Fruit fly (Drosophila melanogaster): ENCODE results near the gene CtsB.

The CtsB gene

DNA sequence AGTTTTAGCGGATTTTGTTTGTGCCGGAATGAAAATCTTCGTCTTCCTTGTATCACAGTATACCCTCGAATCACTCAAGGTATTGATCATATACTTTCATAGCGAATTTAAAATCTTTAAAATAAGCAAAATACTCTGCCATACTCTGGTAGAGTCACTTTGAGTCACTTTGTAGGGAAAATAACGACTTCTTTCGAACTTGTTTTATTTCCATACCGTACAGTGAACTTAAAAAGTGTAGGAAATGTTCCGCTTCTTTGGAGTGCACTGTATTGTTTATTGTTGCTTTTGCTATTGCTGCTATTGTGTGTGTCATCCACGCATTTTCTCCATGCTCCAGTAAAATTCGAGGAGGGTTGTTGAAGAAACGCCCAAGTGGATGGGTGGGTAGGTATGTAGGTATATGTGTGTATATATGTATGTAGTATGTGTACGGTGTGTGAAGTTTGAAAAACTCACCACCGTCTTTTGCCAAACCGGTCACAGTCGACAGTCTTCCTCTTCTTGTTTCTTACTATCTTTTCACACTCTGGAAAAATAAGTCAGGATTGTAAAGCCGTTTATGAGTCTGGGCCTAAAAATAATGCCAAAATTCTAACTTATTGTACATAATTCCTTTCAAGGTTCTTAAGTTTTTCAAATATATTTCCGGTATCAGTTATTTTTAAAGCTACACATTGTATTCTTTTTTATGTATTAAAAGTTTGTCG, 7.2 kb upstream of the CtsB start (continued):
- TF ChIP-seq sug (tag; optimal IDR thresholded peaks at IDR 0.05): peak; percentile 20
- no peak for TF ChIP-seq CG4282 (GFP tag; optimal IDR thresholded peaks at IDR 0.05)
- TF ChIP-seq nmo (GFP tag; optimal IDR thresholded peaks at IDR 0.05): peak; percentile 23
- no peak for TF ChIP-seq CG11247 (GFP tag; IDR thresholded peaks at IDR 0.05)
- TF ChIP-seq CG42726 (GFP tag; IDR thresholded peaks at IDR 0.05; ENCODE audit: partially characterized antibody): no peak
- no peak; the same call in 1 of the 2 replicates for TF ChIP-seq CG4404 (GFP tag; IDR thresholded peaks at IDR 0.05)
- no peak for TF ChIP-seq CG8089 (GFP tag; optimal IDR thresholded peaks at IDR 0.05)
- peak; percentile 79 for TF ChIP-seq row (GFP tag; IDR thresholded peaks at IDR 0.05)
- peak; percentile 53 for TF ChIP-seq Hmr (GFP tag; optimal IDR thresholded peaks at IDR 0.05)
- no peak for TF ChIP-seq CG18619 (GFP tag; optimal IDR thresholded peaks at IDR 0.05)
- TF ChIP-seq hkb (optimal IDR thresholded peaks at IDR 0.05): no peak
- 0 out of 2 replicates have a peak, but pooled peaks have one; percentile 14 for TF ChIP-seq hkb (GFP tag; IDR thresholded peaks at IDR 0.05)
- TF ChIP-seq CG15073 (GFP tag; optimal IDR thresholded peaks at IDR 0.05): no peak
- no peak for TF ChIP-seq CG8281 (tag; optimal IDR thresholded peaks at IDR 0.05)
- TF ChIP-seq bbx (GFP tag; IDR thresholded peaks at IDR 0.05; ENCODE audit: partially characterized antibody): no peak
- TF ChIP-seq crp (GFP tag; optimal IDR thresholded peaks at IDR 0.05): no peak
- TF ChIP-seq ab (GFP tag; optimal IDR thresholded peaks at IDR 0.05): no peak
- no peak for TF ChIP-seq Ets97D (GFP tag; optimal IDR thresholded peaks at IDR 0.05)
- no peak for TF ChIP-seq Chrac-16 (GFP tag; optimal IDR thresholded peaks at IDR 0.05)
- peak; percentile 16 for TF ChIP-seq CG12659 (GFP tag; optimal IDR thresholded peaks at IDR 0.05)
- TF ChIP-seq cato (GFP tag; optimal IDR thresholded peaks at IDR 0.05; ENCODE audit: borderline replicate concordance): no peak
- no peak for TF ChIP-seq dan (GFP tag; IDR thresholded peaks at IDR 0.05)
- TF ChIP-seq CG14667 (GFP tag; IDR thresholded peaks at IDR 0.05): no peak
- TF ChIP-seq Tbp (GFP tag; optimal IDR thresholded peaks at IDR 0.05): no peak
- no peak for TF ChIP-seq CG31388 (GFP tag; optimal IDR thresholded peaks at IDR 0.05)
- TF ChIP-seq zfh1 (GFP tag; IDR thresholded peaks at IDR 0.05): no peak
- TF ChIP-seq CG12942 (GFP tag; optimal IDR thresholded peaks at IDR 0.05): no peak
- peak; percentile 52 for TF ChIP-seq CG10543 (GFP tag; optimal IDR thresholded peaks at IDR 0.05)
- TF ChIP-seq D (optimal IDR thresholded peaks at IDR 0.05): no peak
- TF ChIP-seq D (GFP tag; optimal IDR thresholded peaks at IDR 0.05): peak; percentile 45
- no peak for TF ChIP-seq CG33213 (GFP tag; optimal IDR thresholded peaks at IDR 0.05)
- peak; percentile 38 for TF ChIP-seq CG13424 (tag; optimal IDR thresholded peaks at IDR 0.05)
- TF ChIP-seq CG6854 (GFP tag; optimal IDR thresholded peaks at IDR 0.05): peak; percentile 16
- no peak for TF ChIP-seq gce (GFP tag; IDR thresholded peaks at IDR 0.05)
- no peak for TF ChIP-seq vnd (GFP tag; IDR thresholded peaks at IDR 0.05; ENCODE audit: partially characterized antibody)
- no peak for TF ChIP-seq pzg (GFP tag; optimal IDR thresholded peaks at IDR 0.05)
- TF ChIP-seq ap (GFP tag; IDR thresholded peaks at IDR 0.05): no peak
- 0 out of 2 replicates have a peak, but pooled peaks have one; percentile 9 for TF ChIP-seq E2f2 (GFP tag; IDR thresholded peaks at IDR 0.05)
- TF ChIP-seq CG4360 (GFP tag; IDR thresholded peaks at IDR 0.05): no peak
- no peak for TF ChIP-seq Gug (GFP tag; IDR thresholded peaks at IDR 0.05)
- TF ChIP-seq CG8388 (GFP tag; optimal IDR thresholded peaks at IDR 0.05): peak; percentile 38
- no peak for TF ChIP-seq insv (GFP tag; optimal IDR thresholded peaks at IDR 0.05)
- TF ChIP-seq seq (GFP tag; IDR thresholded peaks at IDR 0.05): no peak
- no peak for TF ChIP-seq Mad (GFP tag; optimal IDR thresholded peaks at IDR 0.05)
- TF ChIP-seq CG11504 (tag; optimal IDR thresholded peaks at IDR 0.05): peak; percentile 59
- TF ChIP-seq CG11398 (GFP tag; optimal IDR thresholded peaks at IDR 0.05): peak; percentile 6
- TF ChIP-seq CG17361 (GFP tag; IDR thresholded peaks at IDR 0.05): peak; percentile 47; the same call in 1 of the 3 replicates
- no peak for TF ChIP-seq cas (GFP tag; IDR thresholded peaks at IDR 0.05)
- TF ChIP-seq Atf3 (GFP tag; optimal IDR thresholded peaks at IDR 0.05): no peak
- TF ChIP-seq CG12071 (GFP tag; optimal IDR thresholded peaks at IDR 0.05): peak; percentile 17
- no peak for TF ChIP-seq CG14860 (GFP tag; IDR thresholded peaks at IDR 0.05; ENCODE audit: partially characterized antibody)
